Worm (Caenorhabditis elegans) whole organism, young adult: ENCODE results near the gene C52A11.3.

Experiments
- K11D2.4 ChIP-seq: fragments of 200-800 bp; sonication (Bioruptor generic); IDR thresholded peaks from 2 replicates; pipeline ENCODE4 v1.3.6; 2022; ENCODE audit warnings: missing genetic modification reagents, missing genetic modification characterization, missing compliant biosample characterization
- bed-1 ChIP-seq: fragments of 200-800 bp; sonication (Bioruptor generic); IDR thresholded peaks from 2 replicates; pipeline ENCODE4 v1.3.6; 2022; ENCODE audit warnings: missing genetic modification reagents, missing genetic modification characterization, missing compliant biosample characterization
- fkh-3 ChIP-seq: sonication (generic microtip); optimal IDR thresholded peaks from 2 replicates; lab custom pipeline; 2016; ENCODE audit warnings: mild to moderate bottlenecking, missing genetic modification characterization, missing compliant biosample characterization
- mel-28 ChIP-seq: sonication (generic microtip); optimal IDR thresholded peaks from 2 replicates; lab custom pipeline; 2016; ENCODE audit warnings: borderline replicate concordance, mild to moderate bottlenecking, missing genetic modification characterization, missing compliant biosample characterization
- nfya-2 ChIP-seq: fragments of 200-800 bp; sonication (Bioruptor generic); IDR thresholded peaks from 2 replicates; pipeline ENCODE4 v1.3.6; 2022; ENCODE audit warnings: missing genetic modification reagents, missing genetic modification characterization, missing compliant biosample characterization
- nhr-90 ChIP-seq: sonication (generic microtip); optimal IDR thresholded peaks from 2 replicates; lab custom pipeline; 2016; ENCODE audit warnings: missing genotype, mild to moderate bottlenecking, missing genetic modification characterization, missing compliant biosample characterization
- pbrm-1 ChIP-seq: fragments of 200-800 bp; sonication (Bioruptor generic); IDR thresholded peaks from 2 replicates; pipeline ENCODE4 v1.3.6; 2022; ENCODE audit warnings: missing genetic modification reagents, missing genetic modification characterization, missing compliant biosample characterization
- pha-4 ChIP-seq: fragments of 150-350 bp; sonication (generic microtip); optimal IDR thresholded peaks from 2 replicates; lab custom pipeline; 2014; ENCODE audit warnings: missing biosample characterization, missing genetic modification reagents, missing genetic modification characterization
- rpc-1 ChIP-seq, 2 experiments: fragments of 150-350 bp in 1 of 2; sonication (generic microtip) in 1 of 2; optimal IDR thresholded peaks; 2 replicates each; lab custom pipeline; 2014 to 2018; ENCODE audit warnings: missing biosample characterization in 1 of 2, missing genetic modification characterization in 1 of 2, missing genetic modification reagents in 1 of 2, missing genotype in 1 of 2
- unc-62 ChIP-seq: fragments of 150-350 bp; optimal IDR thresholded peaks from 2 replicates; lab custom pipeline; 2014; ENCODE audit warnings: missing biosample characterization, missing genetic modification reagents, missing genetic modification characterization
- ztf-18 ChIP-seq: sonication (generic microtip); optimal IDR thresholded peaks from 2 replicates; lab custom pipeline; 2016; ENCODE audit warnings: missing genotype, mild to moderate bottlenecking, missing genetic modification characterization, missing compliant biosample characterization

DNA sequence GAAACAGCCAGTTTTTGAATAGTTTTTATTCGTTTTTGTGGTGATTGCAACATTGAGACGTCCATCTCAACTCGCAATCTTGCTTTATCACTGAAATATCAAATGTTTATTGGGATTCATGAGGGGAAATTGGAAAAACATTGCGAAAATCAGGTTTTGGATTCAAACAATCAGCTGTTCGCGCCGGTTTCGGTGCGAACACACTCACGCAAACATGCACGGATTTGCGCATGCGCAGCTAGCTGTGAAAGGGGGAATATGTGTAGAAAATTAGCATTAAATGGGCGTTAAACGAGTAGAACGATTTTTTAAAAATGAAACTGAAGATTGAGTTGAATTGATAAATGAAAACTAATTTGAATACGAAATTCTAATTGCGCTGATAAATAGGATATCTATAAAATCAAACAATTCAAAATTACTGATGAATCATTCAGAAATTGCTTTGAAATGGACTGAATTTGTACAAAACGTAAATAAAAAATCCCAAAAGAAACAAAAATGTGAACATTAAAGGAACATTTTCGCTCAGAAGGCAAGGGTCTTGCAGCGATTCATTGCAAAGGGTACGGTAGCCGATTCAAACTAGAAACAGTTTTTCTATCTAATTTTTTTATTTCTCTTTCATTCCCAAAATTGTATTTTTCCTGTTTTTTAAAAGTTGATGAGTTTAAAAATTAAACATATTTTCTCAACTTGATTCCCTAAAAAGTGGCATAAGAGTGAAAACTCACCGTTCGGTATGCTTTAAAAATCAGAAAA lies 46.2 kb downstream of the C52A11.3 start, which contains the start of gene ect-2:
- TF ChIP-seq mel-28 (tag; lab: Kevin White, UChicago): no peak
- TF ChIP-seq pha-4 (tag; lab: Kevin White, UChicago): no peak
- no peak for TF ChIP-seq unc-62 (GFP tag; lab: Kevin White, UChicago)
- no peak for TF ChIP-seq nhr-90
- no peak for TF ChIP-seq rpc-1 (optimal IDR thresholded peaks at IDR 0.05; lab: Kevin White, UChicago)
- TF ChIP-seq rpc-1 (tag; optimal IDR thresholded peaks at IDR 0.05; lab: Kevin White, UChicago): no peak
- no peak for TF ChIP-seq fkh-3
- TF ChIP-seq nfya-2: no peak
- no peak for TF ChIP-seq K11D2.4 (GFP tag; lab: Robert Waterston, UW)
- TF ChIP-seq ztf-18 (tag; lab: Kevin White, UChicago): no peak
- no peak for TF ChIP-seq bed-1 (GFP tag; lab: Robert Waterston, UW)
- no peak for TF ChIP-seq pbrm-1 (GFP tag; lab: Robert Waterston, UW)
